Fruit fly (Drosophila melanogaster): ENCODE results near the gene Ggt-1.
A peak's percentile ranks its signal among the peaks of the same experiment; 100 is the strongest.

The Ggt-1 gene

dm6 chrX:18517415-18517814, 5.1 kb upstream of the Ggt-1 start (continued):
- TF ChIP-seq croc (GFP tag; conservative IDR thresholded peaks at IDR 0.05) (0 out of 3 replicates have a peak, but pooled peaks have one; percentile 16), CG11085 (GFP tag; IDR thresholded peaks at IDR 0.05) (no peak), Bteb2 (GFP tag; optimal IDR thresholded peaks at IDR 0.05) (no peak), ase (GFP tag; IDR thresholded peaks at IDR 0.05) (peak; percentile 30; the same call in 1 of the 3 replicates), Doc2 (GFP tag; IDR thresholded peaks at IDR 0.05) (no peak), nau (GFP tag; optimal IDR thresholded peaks at IDR 0.05) (no peak), CrebB (tag; optimal IDR thresholded peaks at IDR 0.05) (no peak), chn (GFP tag; optimal IDR thresholded peaks at IDR 0.05) (no peak), unpg (GFP tag; optimal IDR thresholded peaks at IDR 0.05) (peak; percentile 29), prd (optimal IDR thresholded peaks at IDR 0.05) (no peak), prd (GFP tag; IDR thresholded peaks at IDR 0.05) (peak; percentile 58; the same call in 2 of the 3 replicates), sc (optimal IDR thresholded peaks at IDR 0.05) (no peak), sc (GFP tag; optimal IDR thresholded peaks at IDR 0.05) (peak; percentile 12), CG4854 (GFP tag; optimal IDR thresholded peaks at IDR 0.05) (no peak), bab2 (GFP tag; optimal IDR thresholded peaks at IDR 0.05) (no peak), D19A (tag; optimal IDR thresholded peaks at IDR 0.05) (peak; percentile 15), CG10267 (tag; optimal IDR thresholded peaks at IDR 0.05) (peak; percentile 6), gro (GFP tag; optimal IDR thresholded peaks at IDR 0.05) (no peak), exex (tag; optimal IDR thresholded peaks at IDR 0.05) (no peak), D19B (GFP tag; optimal IDR thresholded peaks at IDR 0.05) (no peak), mld (GFP tag; IDR thresholded peaks at IDR 0.05; ENCODE audit: partially characterized antibody) (no peak), HLH3B (GFP tag; IDR thresholded peaks at IDR 0.05) (no peak), Usf (GFP tag; optimal IDR thresholded peaks at IDR 0.05) (no peak), CG34422 (GFP tag; IDR thresholded peaks at IDR 0.05) (0 out of 3 replicates have a peak, but pooled peaks have one; percentile 56), CG10462 (GFP tag; optimal IDR thresholded peaks at IDR 0.05) (no peak), CG17568 (GFP tag; optimal IDR thresholded peaks at IDR 0.05) (peak; percentile 46), vnd (GFP tag; IDR thresholded peaks at IDR 0.05; ENCODE audit: partially characterized antibody) (no peak), CG9932 (GFP tag; IDR thresholded peaks at IDR 0.05) (no peak), lab (GFP tag; optimal IDR thresholded peaks at IDR 0.05) (no peak), fd102C (GFP tag; optimal IDR thresholded peaks at IDR 0.05) (no peak), Elba2 (GFP tag; optimal IDR thresholded peaks at IDR 0.05) (peak; percentile 9), h (optimal IDR thresholded peaks at IDR 0.05) (no peak), sens (GFP tag) (peak; percentile 66), CG1792 (GFP tag; optimal IDR thresholded peaks at IDR 0.05) (no peak), CG32532 (GFP tag; IDR thresholded peaks at IDR 0.05) (peak; percentile 18; the same call in 1 of the 2 replicates), HHEX (GFP tag; optimal IDR thresholded peaks at IDR 0.05) (no peak), gcm (GFP tag; optimal IDR thresholded peaks at IDR 0.05) (no peak), CG11456 (GFP tag; IDR thresholded peaks at IDR 0.05) (peak; percentile 62; the same call in 1 of the 3 replicates), NC2β (GFP tag; optimal IDR thresholded peaks at IDR 0.05) (peak; percentile 46), CG3847 (GFP tag; IDR thresholded peaks at IDR 0.05) (no peak), Ravus (GFP tag; IDR thresholded peaks at IDR 0.05) (no peak), Mrtf (GFP tag; IDR thresholded peaks at IDR 0.05) (peak; percentile 57; the same call in 1 of the 3 replicates), Trl (optimal IDR thresholded peaks at IDR 0.05) (no peak), Trl (GFP tag; optimal IDR thresholded peaks at IDR 0.05) (peak; percentile 16), CG18011 (GFP tag; optimal IDR thresholded peaks at IDR 0.05) (no peak), HLHmδ (GFP tag; optimal IDR thresholded peaks at IDR 0.05) (peak; percentile 32), CG12236 (GFP tag; optimal IDR thresholded peaks at IDR 0.05) (no peak), CG1603 (tag; optimal IDR thresholded peaks at IDR 0.05) (peak; percentile 32), CG10321 (GFP tag; IDR thresholded peaks at IDR 0.05) (no peak), ci (GFP tag; IDR thresholded peaks at IDR 0.05) (peak; percentile 77), CG1647 (GFP tag; optimal IDR thresholded peaks at IDR 0.05) (no peak), CG5245 (GFP tag; optimal IDR thresholded peaks at IDR 0.05) (peak; percentile 24), Meics (GFP tag; optimal IDR thresholded peaks at IDR 0.05) (no peak)

Measured in whole organism, embryonic.